Worm (Caenorhabditis elegans): ENCODE data around the gene Y41D4A.4.

- TF ChIP-seq ceh-14 (tag; optimal IDR thresholded peaks at IDR 0.05) (no peak), ceh-18 (tag; optimal IDR thresholded peaks at IDR 0.05) (no peak), fkh-10 (GFP tag; optimal IDR thresholded peaks at IDR 0.05) (no peak), C08G9.2 (tag; optimal IDR thresholded peaks at IDR 0.05) (no peak), pat-9 (tag; optimal IDR thresholded peaks at IDR 0.05) (no peak), ets-4 (tag; optimal IDR thresholded peaks at IDR 0.05) (no peak), nhr-11 (tag; optimal IDR thresholded peaks at IDR 0.05) (no peak), fax-1 (tag; optimal IDR thresholded peaks at IDR 0.05) (no peak), nfya-1 (tag; optimal IDR thresholded peaks at IDR 0.05) (no peak), nhr-232 (tag; optimal IDR thresholded peaks at IDR 0.05) (no peak), tbx-2 (tag; optimal IDR thresholded peaks at IDR 0.05) (no peak)
Observed at ce11 chrIV:1738892-1739291, 6.9 kb upstream of the Y41D4A.4 start.

Data from whole organism, late embryonic.